Worm (Caenorhabditis elegans): Measurements from ENCODE around the gene math-21.
"Not testable (repeated sequence)": the region's sequence is repeated elsewhere in the genome, so short reads cannot be mapped to it uniquely, and the experiment has no call there.

The math-21 gene

ce11 chrII:1989010-1989409 lies 4.8 kb upstream of the math-21 start, which contains the start of gene math-44:
Gene math-44 (plus strand): TSS chrII:1989310.
- no peak for TF ChIP-seq mab-5 (tag; optimal IDR thresholded peaks at IDR 0.05)
- TF ChIP-seq snpc-4 (tag; optimal IDR thresholded peaks at IDR 0.05): no peak
- TF ChIP-seq flh-1 (GFP tag; optimal IDR thresholded peaks at IDR 0.05): no peak
- TF ChIP-seq tbx-8 (GFP tag; optimal IDR thresholded peaks at IDR 0.05): no peak
- no peak for TF ChIP-seq ceh-83 (GFP tag; optimal IDR thresholded peaks at IDR 0.05)
- TF ChIP-seq ceh-39 (tag; optimal IDR thresholded peaks at IDR 0.05): no peak
- no peak for TF ChIP-seq ztf-11 (tag; optimal IDR thresholded peaks at IDR 0.05)
- TF ChIP-seq elt-3 (tag; optimal IDR thresholded peaks at IDR 0.05): no peak
- no peak for TF ChIP-seq drap-1 (GFP tag; optimal IDR thresholded peaks at IDR 0.05)
- no peak for TF ChIP-seq unc-120 (tag; optimal IDR thresholded peaks at IDR 0.05; ENCODE audit: poor library complexity, severe bottlenecking)
- no peak for TF ChIP-seq elt-1 (tag; optimal IDR thresholded peaks at IDR 0.05; ENCODE audit: borderline replicate concordance, insufficient read depth)
- TF ChIP-seq sem-2 (GFP tag; optimal IDR thresholded peaks at IDR 0.05): no peak
- no peak for TF ChIP-seq M03D4.4 (tag; optimal IDR thresholded peaks at IDR 0.05)

ce11 chrII:1995744-1996143 lies 1.9 kb downstream of the math-21 start:
- TF ChIP-seq lsy-2 (tag; optimal IDR thresholded peaks at IDR 0.05): no peak
- no peak for TF ChIP-seq sptf-1 (tag; optimal IDR thresholded peaks at IDR 0.05)
- no peak for TF ChIP-seq flh-1 (GFP tag; optimal IDR thresholded peaks at IDR 0.05)
- no peak for TF ChIP-seq sem-2 (GFP tag; optimal IDR thresholded peaks at IDR 0.05)
- no peak for TF ChIP-seq nhr-76 (tag; optimal IDR thresholded peaks at IDR 0.05)

- TF ChIP-seq lin-32 (GFP tag; optimal IDR thresholded peaks at IDR 0.05) (no peak), lin-13 (tag; optimal IDR thresholded peaks at IDR 0.05) (no peak), bed-3 (GFP tag; optimal IDR thresholded peaks at IDR 0.05) (no peak), nhr-12 (tag; optimal IDR thresholded peaks at IDR 0.05) (no peak), ceh-43 (GFP tag; optimal IDR thresholded peaks at IDR 0.05) (no peak), mls-2 (tag; optimal IDR thresholded peaks at IDR 0.05) (no peak), cnd-1 (tag; optimal IDR thresholded peaks at IDR 0.05) (no peak), M03D4.4 (tag; optimal IDR thresholded peaks at IDR 0.05) (no peak), nhr-237 (tag; optimal IDR thresholded peaks at IDR 0.05) (no peak), ztf-11 (tag; optimal IDR thresholded peaks at IDR 0.05) (no peak), flh-1 (GFP tag; optimal IDR thresholded peaks at IDR 0.05) (no peak), pha-4 (tag; optimal IDR thresholded peaks at IDR 0.05) (no peak), snpc-4 (tag; optimal IDR thresholded peaks at IDR 0.05) (no peak), elt-1 (tag; optimal IDR thresholded peaks at IDR 0.05; ENCODE audit: borderline replicate concordance, insufficient read depth) (no peak), drap-1 (GFP tag; optimal IDR thresholded peaks at IDR 0.05) (no peak)
These were observed 2.4 kb downstream of the math-21 start, which contains the start of gene math-20 for ce11 chrII:1996237-1996636. Gene math-20 (plus strand): TSS chrII:1996537.

- not testable (repeated sequence) for TF ChIP-seq flh-1 (GFP tag; optimal IDR thresholded peaks at IDR 0.05); ceh-83 (GFP tag; optimal IDR thresholded peaks at IDR 0.05); M03D4.4 (tag; optimal IDR thresholded peaks at IDR 0.05)
These were observed 4.7 kb downstream of the math-21 start, which contains the start of gene math-19 for ce11 chrII:1998561-1998960. Gene math-19 (plus strand): TSS chrII:1998861.

- TF ChIP-seq ztf-11, snpc-4, hlh-1 (tag; optimal IDR thresholded peaks at IDR 0.05): not testable (repeated sequence)
These were observed 6.9 kb downstream of the math-21 start, which contains the start of gene ceh-84 for ce11 chrII:2000720-2001119. Gene ceh-84 (minus strand): TSS chrII:2000820.

ce11 chrII:2011179-2011578 lies 17.3 kb downstream of the math-21 start:
- TF ChIP-seq lin-13 (tag; optimal IDR thresholded peaks at IDR 0.05) (no peak), unc-62 (GFP tag; optimal IDR thresholded peaks at IDR 0.05) (no peak), lin-32 (GFP tag; optimal IDR thresholded peaks at IDR 0.05) (no peak), cnd-1 (tag; optimal IDR thresholded peaks at IDR 0.05) (no peak), nhr-12 (tag; optimal IDR thresholded peaks at IDR 0.05) (no peak), nhr-76 (tag; optimal IDR thresholded peaks at IDR 0.05) (no peak), zip-8 (tag; optimal IDR thresholded peaks at IDR 0.05) (no peak), M03D4.4 (tag; optimal IDR thresholded peaks at IDR 0.05) (no peak), lsy-2 (tag; optimal IDR thresholded peaks at IDR 0.05) (no peak), nhr-2 (tag; optimal IDR thresholded peaks at IDR 0.05) (no peak), unc-120 (tag; optimal IDR thresholded peaks at IDR 0.05; ENCODE audit: poor library complexity, severe bottlenecking) (no peak), flh-1 (GFP tag; optimal IDR thresholded peaks at IDR 0.05) (no peak), bed-3 (GFP tag; optimal IDR thresholded peaks at IDR 0.05) (no peak), nhr-237 (tag; optimal IDR thresholded peaks at IDR 0.05) (no peak)
